Worm (Caenorhabditis elegans) whole organism, L4 larva: ENCODE data around the gene T25D10.1.
A peak's percentile ranks its signal among the peaks of the same experiment; 100 is the strongest.

Experiments
- D1046.2 ChIP-seq: fragments of 200-800 bp; sonication (Bioruptor generic); IDR thresholded peaks from 2 replicates; pipeline ENCODE4 v1.3.6; 2022; ENCODE audit warnings: missing genetic modification characterization, missing compliant biosample characterization
- F49E8.2 ChIP-seq: sonication (generic microtip); optimal IDR thresholded peaks from 2 replicates; lab custom pipeline; 2016; ENCODE audit warnings: missing compliant biosample characterization, mild to moderate bottlenecking, missing genetic modification characterization, borderline replicate concordance
- T20F7.1 ChIP-seq: fragments of 200-800 bp; sonication (Bioruptor generic); optimal IDR thresholded peaks from 2 replicates; lab custom pipeline; 2018; ENCODE audit warnings: mild to moderate bottlenecking, missing genetic modification characterization, missing compliant biosample characterization
- aly-2 ChIP-seq: sonication (generic microtip); optimal IDR thresholded peaks from 2 replicates; lab custom pipeline; 2018; ENCODE audit warnings: missing biosample characterization, missing genetic modification characterization
- ama-1 ChIP-seq: fragments of 150-350 bp; optimal IDR thresholded peaks from 2 replicates; lab custom pipeline; 2014; ENCODE audit warnings: inconsistent platforms, mixed read lengths
- dmd-6 ChIP-seq: fragments of 200-800 bp; sonication (Bioruptor generic); IDR thresholded peaks from 2 replicates; pipeline ENCODE4 v1.3.6; 2022; ENCODE audit warnings: missing genetic modification reagents, missing genetic modification characterization, missing compliant biosample characterization
- mdl-1 ChIP-seq, 2 experiments: fragments of 150-350 bp in 1 of 2; sonication (generic microtip) in 1 of 2; optimal IDR thresholded peaks; 2 replicates each; lab custom pipeline; 2014 to 2017; ENCODE audit warnings: missing biosample characterization in 2 of 2, missing genetic modification characterization in 2 of 2
- nhr-10 ChIP-seq: fragments of 150-350 bp; optimal IDR thresholded peaks from 2 replicates; lab custom pipeline; 2014; ENCODE audit warnings: missing biosample characterization, missing genetic modification characterization
- nhr-237 ChIP-seq: sonication (generic microtip); optimal IDR thresholded peaks from 2 replicates; lab custom pipeline; 2017; ENCODE audit warnings: missing biosample characterization, missing genetic modification characterization
- rbr-2 ChIP-seq: sonication (generic microtip); optimal IDR thresholded peaks from 2 replicates; lab custom pipeline; 2016; ENCODE audit warnings: missing genotype, missing genetic modification characterization, missing compliant biosample characterization
- snpc-1.2 ChIP-seq: fragments of 200-800 bp; sonication (Bioruptor generic); IDR thresholded peaks from 2 replicates; pipeline ENCODE4 v1.3.6; 2022; ENCODE audit warnings: missing genetic modification reagents, missing genetic modification characterization, missing compliant biosample characterization
- tra-1 ChIP-seq: fragments of 200-800 bp; sonication (Bioruptor generic); IDR thresholded peaks from 2 replicates; pipeline ENCODE4 v1.3.6; 2022; ENCODE audit warnings: missing genetic modification reagents, missing genetic modification characterization, missing compliant biosample characterization
- unc-130 ChIP-seq: sonication (generic microtip); optimal IDR thresholded peaks from 2 replicates; lab custom pipeline; 2016; ENCODE audit warnings: missing genetic modification reagents, missing genetic modification characterization, missing compliant biosample characterization

ce11 chrII:6448656-6449055 is 45.5 kb downstream of the T25D10.1 start:
- TF ChIP-seq dmd-6 (GFP tag; lab: Robert Waterston, UW), result peak; percentile 39
- TF ChIP-seq ama-1 (lab: Kevin White, UChicago), result no peak
- no peak for TF ChIP-seq nhr-10 (tag; lab: Kevin White, UChicago)
- TF ChIP-seq tra-1 (GFP tag; lab: Robert Waterston, UW), result no peak
- TF ChIP-seq T20F7.1, result no peak
- TF ChIP-seq F49E8.2 (tag; lab: Kevin White, UChicago), result no peak
- no peak for TF ChIP-seq aly-2
- no peak for TF ChIP-seq rbr-2
- no peak for TF ChIP-seq snpc-1.2 (GFP tag; lab: Robert Waterston, UW)
- peak in 1 of 2 experiments; percentile 25 for TF ChIP-seq mdl-1 (tag; optimal IDR thresholded peaks at IDR 0.05; lab: Kevin White, UChicago)
- TF ChIP-seq unc-130 (GFP tag; lab: Kevin White, UChicago), result no peak
- TF ChIP-seq nhr-237 (tag; lab: Kevin White, UChicago), result no peak
- TF ChIP-seq D1046.2 (GFP tag; lab: Robert Waterston, UW), result no peak
